Worm (Caenorhabditis elegans) whole organism, mixed stage, embryonic: ENCODE data around the gene dlc-5.

Source experiments
- M03D4.4 ChIP-seq: sonication (generic microtip); optimal IDR thresholded peaks from 2 replicates; lab custom pipeline; 2017; ENCODE audit warnings: mild to moderate bottlenecking, missing genetic modification characterization, missing compliant biosample characterization
- bed-3 ChIP-seq: fragments of 200-800 bp; sonication (Bioruptor generic); optimal IDR thresholded peaks from 3 replicates; lab custom pipeline; 2018; ENCODE audit warnings: mild to moderate bottlenecking, missing genetic modification characterization, moderate library complexity, missing compliant biosample characterization
- blmp-1 ChIP-seq: fragments of 150-350 bp; optimal IDR thresholded peaks from 2 replicates; lab custom pipeline; 2014; ENCODE audit warnings: missing biosample characterization, missing genetic modification characterization
- ceh-39 ChIP-seq: fragments of 150-350 bp; optimal IDR thresholded peaks from 2 replicates; lab custom pipeline; 2014; ENCODE audit warnings: missing biosample characterization, missing genetic modification characterization
- ceh-43 ChIP-seq: fragments of 200-800 bp; sonication (Bioruptor generic); optimal IDR thresholded peaks from 2 replicates; lab custom pipeline; 2018; ENCODE audit warnings: mild to moderate bottlenecking, missing genetic modification characterization, moderate library complexity, missing compliant biosample characterization
- ces-1 ChIP-seq: fragments of 150-350 bp; optimal IDR thresholded peaks from 2 replicates; lab custom pipeline; 2014; ENCODE audit warnings: missing biosample characterization, missing genetic modification reagents, missing genetic modification characterization
- cnd-1 ChIP-seq: fragments of 200-800 bp; sonication (Bioruptor generic); optimal IDR thresholded peaks from 2 replicates; lab custom pipeline; 2018; ENCODE audit warnings: mild to moderate bottlenecking, missing genetic modification characterization, missing compliant biosample characterization
- drap-1 ChIP-seq: fragments of 200-800 bp; sonication (Bioruptor generic); optimal IDR thresholded peaks from 3 replicates; lab custom pipeline; 2018; ENCODE audit warnings: mild to moderate bottlenecking, missing genetic modification characterization, missing compliant biosample characterization
- elt-1 ChIP-seq: sonication (generic microtip); optimal IDR thresholded peaks from 2 replicates; lab custom pipeline; 2017; ENCODE audit warnings: missing genetic modification characterization, mild to moderate bottlenecking, missing compliant biosample characterization, antibody characterized with exemption, moderate library complexity, borderline replicate concordance; ENCODE audit not compliant: insufficient read depth
- flh-1 ChIP-seq: fragments of 200-800 bp; sonication (Bioruptor generic); optimal IDR thresholded peaks from 2 replicates; lab custom pipeline; 2018; ENCODE audit warnings: mild to moderate bottlenecking, missing genetic modification characterization, moderate library complexity, missing compliant biosample characterization
- ham-2 ChIP-seq: fragments of 200-800 bp; sonication (Bioruptor generic); optimal IDR thresholded peaks from 2 replicates; lab custom pipeline; 2018; ENCODE audit warnings: mild to moderate bottlenecking, missing genetic modification characterization, missing compliant biosample characterization
- hlh-1 ChIP-seq: fragments of 150-350 bp; optimal IDR thresholded peaks from 2 replicates; lab custom pipeline; 2014; ENCODE audit warnings: missing biosample characterization, missing genetic modification reagents, missing genetic modification characterization
- lin-13 ChIP-seq: fragments of 150-350 bp; optimal IDR thresholded peaks from 2 replicates; lab custom pipeline; 2014; ENCODE audit warnings: missing biosample characterization, missing genetic modification characterization
- lin-32 ChIP-seq: fragments of 200-800 bp; sonication (Bioruptor generic); optimal IDR thresholded peaks from 2 replicates; lab custom pipeline; 2018; ENCODE audit warnings: mild to moderate bottlenecking, missing genetic modification characterization, missing compliant biosample characterization
- mab-5 ChIP-seq: fragments of 150-350 bp; optimal IDR thresholded peaks from 2 replicates; lab custom pipeline; 2014; ENCODE audit warnings: missing biosample characterization, missing genetic modification characterization
- mep-1 ChIP-seq: fragments of 150-350 bp; optimal IDR thresholded peaks from 2 replicates; lab custom pipeline; 2017; ENCODE audit warnings: missing biosample characterization, missing genetic modification reagents, missing genetic modification characterization, inconsistent platforms
- mls-2 ChIP-seq: sonication (generic microtip); optimal IDR thresholded peaks from 2 replicates; lab custom pipeline; 2016; ENCODE audit warnings: mild to moderate bottlenecking, missing genetic modification characterization, moderate library complexity, missing compliant biosample characterization
- nhr-12 ChIP-seq: fragments of 150-350 bp; optimal IDR thresholded peaks from 2 replicates; lab custom pipeline; 2014; ENCODE audit warnings: missing biosample characterization, missing genetic modification characterization
- nhr-2 ChIP-seq: fragments of 150-350 bp; optimal IDR thresholded peaks from 2 replicates; lab custom pipeline; 2014; ENCODE audit warnings: missing biosample characterization, missing genetic modification characterization
- nhr-237 ChIP-seq: fragments of 150-350 bp; optimal IDR thresholded peaks from 2 replicates; lab custom pipeline; 2014; ENCODE audit warnings: missing biosample characterization, missing genetic modification characterization
- nhr-28 ChIP-seq: fragments of 150-350 bp; optimal IDR thresholded peaks from 2 replicates; lab custom pipeline; 2014; ENCODE audit warnings: missing biosample characterization, missing genetic modification characterization
- pha-4 ChIP-seq: fragments of 150-350 bp; optimal IDR thresholded peaks from 2 replicates; lab custom pipeline; 2018; ENCODE audit warnings: missing biosample characterization, missing genetic modification reagents, missing genetic modification characterization
- sem-2 ChIP-seq: fragments of 200-800 bp; sonication (Bioruptor generic); optimal IDR thresholded peaks from 2 replicates; lab custom pipeline; 2018; ENCODE audit warnings: mild to moderate bottlenecking, missing genetic modification characterization, missing compliant biosample characterization
- sptf-1 ChIP-seq: sonication (generic microtip); optimal IDR thresholded peaks from 2 replicates; lab custom pipeline; 2017; ENCODE audit warnings: mild to moderate bottlenecking, missing genetic modification characterization, moderate library complexity, missing compliant biosample characterization
- tbx-8 ChIP-seq: fragments of 200-800 bp; sonication (Bioruptor generic); optimal IDR thresholded peaks from 2 replicates; lab custom pipeline; 2018; ENCODE audit warnings: mild to moderate bottlenecking, missing genetic modification characterization, moderate library complexity, missing compliant biosample characterization
- unc-120 ChIP-seq: sonication (generic microtip); optimal IDR thresholded peaks from 2 replicates; lab custom pipeline; 2017; ENCODE audit warnings: missing genetic modification characterization, missing compliant biosample characterization; ENCODE audit not compliant: poor library complexity, severe bottlenecking
- unc-39 ChIP-seq: fragments of 150-350 bp; optimal IDR thresholded peaks from 2 replicates; lab custom pipeline; 2014; ENCODE audit warnings: missing biosample characterization, missing genetic modification characterization
- unc-62 ChIP-seq: fragments of 150-350 bp; optimal IDR thresholded peaks from 2 replicates; lab custom pipeline; 2014; ENCODE audit warnings: missing biosample characterization, missing genetic modification reagents, missing genetic modification characterization
- zip-8 ChIP-seq: fragments of 150-350 bp; optimal IDR thresholded peaks from 2 replicates; lab custom pipeline; 2014; ENCODE audit warnings: missing biosample characterization, missing genetic modification characterization
- ztf-11 ChIP-seq: fragments of 150-350 bp; optimal IDR thresholded peaks from 2 replicates; lab custom pipeline; 2014; ENCODE audit warnings: missing biosample characterization, missing genetic modification characterization

The dlc-5 gene

DNA sequence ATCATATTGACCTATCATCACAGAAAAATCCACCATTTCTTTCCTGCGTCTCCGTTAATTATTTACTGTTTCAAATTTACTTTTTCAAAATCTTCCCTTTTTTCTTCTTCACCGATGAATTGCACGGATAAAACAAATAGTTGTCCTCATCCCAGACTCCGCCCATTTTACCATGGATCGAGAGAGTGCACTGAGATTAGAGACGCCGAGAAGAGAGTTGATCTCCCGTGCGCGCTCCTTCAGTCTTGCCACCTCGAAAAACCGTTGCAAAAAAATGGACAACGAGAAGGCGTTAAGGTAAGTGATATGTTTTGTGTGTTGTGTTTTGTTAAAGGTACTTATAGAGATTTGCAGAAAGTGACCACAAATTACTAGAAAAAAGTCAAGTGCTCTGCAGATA lies at the start of gene dlc-5:
TSS of gene dlc-5 (plus strand) at position 154 of the 400 bp plus-strand sequence.
- no peak for TF ChIP-seq drap-1 (GFP tag; lab: Kevin White, UChicago)
- no peak for TF ChIP-seq lin-32 (GFP tag; lab: Kevin White, UChicago)
- TF ChIP-seq ztf-11 (tag; lab: Kevin White, UChicago), result no peak
- no peak for TF ChIP-seq nhr-28
- TF ChIP-seq sem-2 (GFP tag; lab: Kevin White, UChicago), result no peak
- no peak for TF ChIP-seq cnd-1 (tag; lab: Kevin White, UChicago)
- no peak for TF ChIP-seq nhr-237 (tag; lab: Kevin White, UChicago)
- no peak for TF ChIP-seq tbx-8
- TF ChIP-seq unc-120 (tag; lab: Kevin White, UChicago), result no peak
- TF ChIP-seq ceh-39 (tag; lab: Kevin White, UChicago), result no peak
- no peak for TF ChIP-seq M03D4.4 (tag; lab: Kevin White, UChicago)
- no peak for TF ChIP-seq nhr-12 (tag; lab: Kevin White, UChicago)
- TF ChIP-seq nhr-2 (tag; lab: Kevin White, UChicago), result no peak
- no peak for TF ChIP-seq blmp-1 (tag; lab: Kevin White, UChicago)

- TF ChIP-seq unc-39 (tag; lab: Kevin White, UChicago), result no peak
- no peak for TF ChIP-seq ceh-39 (tag; lab: Kevin White, UChicago)
- TF ChIP-seq nhr-237 (tag; lab: Kevin White, UChicago), result no peak
- TF ChIP-seq elt-1 (tag; lab: Kevin White, UChicago), result no peak
- no peak for TF ChIP-seq unc-120 (tag; lab: Kevin White, UChicago)
- TF ChIP-seq drap-1 (GFP tag; lab: Kevin White, UChicago), result no peak
- TF ChIP-seq lin-13 (tag; lab: Kevin White, UChicago), result no peak
- no peak for TF ChIP-seq hlh-1 (tag; lab: Kevin White, UChicago)
- no peak for TF ChIP-seq mab-5 (tag; lab: Kevin White, UChicago)
- no peak for TF ChIP-seq nhr-2 (tag; lab: Kevin White, UChicago)
- no peak for TF ChIP-seq zip-8 (tag; lab: Kevin White, UChicago)
- TF ChIP-seq M03D4.4 (tag; lab: Kevin White, UChicago), result no peak
Measured at ce11 chrIV:6388550-6388949, 49.5 kb upstream of the dlc-5 start.

ce11 chrIV:6391566-6391965 lies 46.4 kb upstream of the dlc-5 start:
- TF ChIP-seq M03D4.4 (tag; lab: Kevin White, UChicago) (no peak), zip-8 (tag; lab: Kevin White, UChicago) (no peak), ceh-39 (tag; lab: Kevin White, UChicago) (no peak), unc-62 (GFP tag; lab: Kevin White, UChicago) (no peak), hlh-1 (tag; lab: Kevin White, UChicago) (no peak), unc-120 (tag; lab: Kevin White, UChicago) (no peak), ham-2 (no peak), flh-1 (GFP tag; lab: Kevin White, UChicago) (no peak), nhr-237 (tag; lab: Kevin White, UChicago) (no peak), sptf-1 (no peak), pha-4 (tag; lab: Kevin White, UChicago) (no peak), mls-2 (no peak), unc-39 (tag; lab: Kevin White, UChicago) (no peak), bed-3 (GFP tag; lab: Kevin White, UChicago) (no peak), ces-1 (no peak), elt-1 (tag; lab: Kevin White, UChicago) (no peak), drap-1 (GFP tag; lab: Kevin White, UChicago) (no peak), blmp-1 (tag; lab: Kevin White, UChicago) (no peak), nhr-2 (tag; lab: Kevin White, UChicago) (no peak)

- TF ChIP-seq nhr-237 (tag; lab: Kevin White, UChicago) (no peak), ces-1 (peak; percentile 29), unc-120 (tag; lab: Kevin White, UChicago) (peak; percentile 90), bed-3 (GFP tag; lab: Kevin White, UChicago) (no peak), flh-1 (GFP tag; lab: Kevin White, UChicago) (no peak), mep-1 (tag; lab: Kevin White, UChicago) (no peak), ceh-43 (GFP tag; lab: Kevin White, UChicago) (no peak), ztf-11 (tag; lab: Kevin White, UChicago) (no peak), nhr-2 (tag; lab: Kevin White, UChicago) (no peak), elt-1 (tag; lab: Kevin White, UChicago) (no peak), pha-4 (tag; lab: Kevin White, UChicago) (no peak), nhr-12 (tag; lab: Kevin White, UChicago) (no peak), sem-2 (GFP tag; lab: Kevin White, UChicago) (no peak), unc-62 (GFP tag; lab: Kevin White, UChicago) (peak; percentile 82), ceh-39 (tag; lab: Kevin White, UChicago) (no peak)
Measured at ce11 chrIV:6393329-6393728, 44.7 kb upstream of the dlc-5 start.
